Fruit fly (Drosophila melanogaster) whole organism, adult: ENCODE measurements around the gene Nipsnap.

Experiments
- CG11617 ChIP-seq: fragments of 200-800 bp; sonication (Bioruptor generic); optimal IDR thresholded peaks from 2 replicates; lab custom pipeline; 2017; ENCODE audit warnings: mild to moderate bottlenecking, missing biosample characterization, missing genetic modification reagents, missing genetic modification characterization
- CG12768 ChIP-seq: fragments of 200-800 bp; sonication (Bioruptor generic); optimal IDR thresholded peaks from 2 replicates; lab custom pipeline; 2017; ENCODE audit warnings: missing biosample characterization, missing genetic modification characterization, mild to moderate bottlenecking, moderate library complexity, missing genetic modification reagents
- CG7101 ChIP-seq: fragments of 200-800 bp; sonication (Bioruptor generic); optimal IDR thresholded peaks from 2 replicates; lab custom pipeline; 2018; ENCODE audit warnings: missing biosample characterization, mild to moderate bottlenecking, missing genetic modification characterization, moderate library complexity
- Hr96 ChIP-seq: fragments of 200-800 bp; sonication (Bioruptor generic); optimal IDR thresholded peaks from 2 replicates; lab custom pipeline; 2016; ENCODE audit warnings: missing biosample characterization, missing genetic modification characterization
- bab1 ChIP-seq: fragments of 200-800 bp; sonication (Bioruptor generic); optimal IDR thresholded peaks from 3 replicates; lab custom pipeline; 2019; ENCODE audit warnings: missing biosample characterization, mild to moderate bottlenecking, missing genetic modification characterization, moderate library complexity

- TF ChIP-seq CG11617 (GFP tag; lab: Kevin White, UChicago), result no peak
- TF ChIP-seq CG7101, result no peak
- TF ChIP-seq CG12768 (GFP tag; lab: Kevin White, UChicago), result no peak
- no peak for TF ChIP-seq bab1
- no peak for TF ChIP-seq Hr96 (GFP tag; lab: Kevin White, UChicago)
These were observed 14.1 kb upstream of the Nipsnap start for dm6 chrX:16087496-16087895.
